Worm (Caenorhabditis elegans): Measurements from ENCODE around the gene clec-179.

- no peak for TF ChIP-seq aptf-3 (GFP tag; IDR thresholded peaks at IDR 0.05)
- no peak for TF ChIP-seq atf-7 (tag; optimal IDR thresholded peaks at IDR 0.05)
- TF ChIP-seq Y67H2A.10 (GFP tag; conservative IDR thresholded peaks at IDR 0.05), result no peak
- TF ChIP-seq gei-17 (GFP tag; optimal IDR thresholded peaks at IDR 0.05), result no peak
- no peak for TF ChIP-seq nhr-90 (tag; optimal IDR thresholded peaks at IDR 0.05)
- no peak for TF ChIP-seq dpl-1 (GFP tag; optimal IDR thresholded peaks at IDR 0.05)
- no peak for TF ChIP-seq tbp1 (GFP tag; optimal IDR thresholded peaks at IDR 0.05)
- TF ChIP-seq hsf-1 (GFP tag; IDR thresholded peaks at IDR 0.05), result no peak
- no peak for TF ChIP-seq pha-4 (tag; optimal IDR thresholded peaks at IDR 0.05)
- TF ChIP-seq akir-1 (GFP tag; optimal IDR thresholded peaks at IDR 0.05), result no peak
- no peak for TF ChIP-seq ceh-100 (GFP tag; IDR thresholded peaks at IDR 0.05)
- no peak for TF ChIP-seq ama-1 (optimal IDR thresholded peaks at IDR 0.05)
- TF ChIP-seq ama-1 (GFP tag; optimal IDR thresholded peaks at IDR 0.05), result no peak
- no peak for TF ChIP-seq dox-1 (GFP tag; IDR thresholded peaks at IDR 0.05)
- no peak for TF ChIP-seq him-1 (tag; optimal IDR thresholded peaks at IDR 0.05)
Observed at ce11 chrIV:7228208-7228607, 43.7 kb upstream of the clec-179 start, which contains the start of gene D2024.5.
